Worm (Caenorhabditis elegans) whole organism, mixed stage, embryonic: Measurements from ENCODE around the gene ins-13.

Source experiments
- elt-3 ChIP-seq: fragments of 150-350 bp; optimal IDR thresholded peaks from 2 replicates; lab custom pipeline; 2014; ENCODE audit warnings: missing biosample characterization, missing genetic modification characterization
- lin-13 ChIP-seq: fragments of 150-350 bp; optimal IDR thresholded peaks from 2 replicates; lab custom pipeline; 2014; ENCODE audit warnings: missing biosample characterization, missing genetic modification characterization
- nhr-12 ChIP-seq: fragments of 150-350 bp; optimal IDR thresholded peaks from 2 replicates; lab custom pipeline; 2014; ENCODE audit warnings: missing biosample characterization, missing genetic modification characterization
- nhr-237 ChIP-seq: fragments of 150-350 bp; optimal IDR thresholded peaks from 2 replicates; lab custom pipeline; 2014; ENCODE audit warnings: missing biosample characterization, missing genetic modification characterization
- unc-62 ChIP-seq: fragments of 150-350 bp; optimal IDR thresholded peaks from 2 replicates; lab custom pipeline; 2014; ENCODE audit warnings: missing biosample characterization, missing genetic modification reagents, missing genetic modification characterization

DNA sequence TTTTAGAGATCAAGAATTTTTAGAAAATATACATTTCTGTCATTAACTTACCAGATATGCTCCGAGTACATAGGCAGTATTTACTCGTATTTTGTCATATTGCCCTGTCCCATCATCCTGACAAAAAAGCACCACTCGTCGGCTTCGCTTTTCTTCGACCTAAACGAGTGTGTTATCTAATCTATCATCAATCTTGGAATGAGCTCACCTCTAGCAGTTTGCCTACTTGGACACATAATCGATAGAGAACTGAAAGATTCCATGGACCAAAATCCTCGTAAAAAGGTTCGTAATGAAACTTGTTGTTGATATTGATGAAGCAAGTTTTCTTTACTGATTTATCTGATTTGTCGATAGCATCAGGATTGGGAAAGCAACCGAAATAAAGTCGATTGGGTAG is 48.2 kb upstream of the ins-13 start:
- TF ChIP-seq lin-13 (no peak), nhr-237 (no peak), unc-62 (GFP tag; lab: Kevin White, UChicago) (no peak), nhr-12 (tag; lab: Kevin White, UChicago) (no peak), elt-3 (tag; lab: Kevin White, UChicago) (no peak)
